Worm (Caenorhabditis elegans) whole organism, young adult: ENCODE data around the gene cyn-10.

Experiments
- B0035.1 ChIP-seq: sonication (generic microtip); optimal IDR thresholded peaks from 2 replicates; lab custom pipeline; 2016; ENCODE audit warnings: missing genetic modification characterization, mild to moderate bottlenecking, missing compliant biosample characterization, missing genotype, missing genetic modification reagents
- B0261.1 ChIP-seq: sonication (generic microtip); optimal IDR thresholded peaks from 2 replicates; lab custom pipeline; 2016; ENCODE audit warnings: mild to moderate bottlenecking, missing genetic modification characterization, moderate library complexity, missing compliant biosample characterization
- F23B12.7 ChIP-seq: sonication (generic microtip); optimal IDR thresholded peaks from 2 replicates; lab custom pipeline; 2017; ENCODE audit warnings: missing genetic modification characterization, mild to moderate bottlenecking, missing compliant biosample characterization, antibody characterized with exemption, moderate library complexity; ENCODE audit not compliant: insufficient read depth
- F37B4.10 ChIP-seq: fragments of 200-800 bp; sonication (Bioruptor generic); IDR thresholded peaks from 2 replicates; pipeline ENCODE4 v1.3.6; 2022; ENCODE audit warnings: missing genetic modification characterization, missing compliant biosample characterization
- F52B5.7 ChIP-seq: sonication (generic microtip); optimal IDR thresholded peaks from 2 replicates; lab custom pipeline; 2016; ENCODE audit warnings: mild to moderate bottlenecking, missing genetic modification characterization, missing compliant biosample characterization
- Y56A3A.18 ChIP-seq: fragments of 200-800 bp; sonication (Bioruptor generic); IDR thresholded peaks from 2 replicates; pipeline ENCODE4 v1.3.6; 2022; ENCODE audit warnings: missing genetic modification reagents, missing genetic modification characterization, missing compliant biosample characterization
- Y95B8A.8 ChIP-seq: fragments of 200-800 bp; sonication (Bioruptor generic); IDR thresholded peaks from 2 replicates; pipeline ENCODE4 v1.3.6; 2022; ENCODE audit warnings: missing genetic modification reagents, missing genetic modification characterization, missing compliant biosample characterization
- ZK185.1 ChIP-seq: sonication (generic microtip); optimal IDR thresholded peaks from 2 replicates; lab custom pipeline; 2016; ENCODE audit warnings: mild to moderate bottlenecking, missing genetic modification characterization, missing compliant biosample characterization; ENCODE audit not compliant: poor library complexity, severe bottlenecking
- akir-1 ChIP-seq: fragments of 200-800 bp; sonication (Bioruptor generic); optimal IDR thresholded peaks from 2 replicates; lab custom pipeline; 2018; ENCODE audit warnings: mild to moderate bottlenecking, missing genetic modification characterization, moderate library complexity, missing compliant biosample characterization
- atf-7 ChIP-seq: sonication (generic microtip); optimal IDR thresholded peaks from 2 replicates; lab custom pipeline; 2017; ENCODE audit warnings: mild to moderate bottlenecking, missing genetic modification characterization, missing compliant biosample characterization
- attf-5 ChIP-seq: fragments of 200-800 bp; sonication (Bioruptor generic); optimal IDR thresholded peaks from 2 replicates; lab custom pipeline; 2018; ENCODE audit warnings: mild to moderate bottlenecking, missing genetic modification characterization, missing compliant biosample characterization
- attf-6 ChIP-seq: fragments of 200-800 bp; sonication (Bioruptor generic); IDR thresholded peaks from 2 replicates; pipeline ENCODE4 v1.3.6; 2022; ENCODE audit warnings: missing genetic modification reagents, missing genetic modification characterization, missing compliant biosample characterization
- cebp-1 ChIP-seq, 2 experiments: fragments of 200-800 bp in 1 of 2; sonication (Bioruptor generic) in 1 of 2; sonication (generic microtip) in 1 of 2; IDR thresholded peaks in 1 of 2; optimal IDR thresholded peaks in 1 of 2; 2 replicates each; pipeline versions ENCODE4 v1.3.6 to Lab custom; 2017 to 2022; ENCODE audit warnings: missing compliant biosample characterization in 2 of 2, missing genetic modification characterization in 2 of 2, mild to moderate bottlenecking in 1 of 2, missing genetic modification reagents in 1 of 2, moderate library complexity in 1 of 2
- ceh-27 ChIP-seq: fragments of 200-800 bp; sonication (Bioruptor generic); optimal IDR thresholded peaks from 2 replicates; lab custom pipeline; 2018; ENCODE audit warnings: mild to moderate bottlenecking, missing genetic modification characterization, moderate library complexity, missing compliant biosample characterization
- dpff-1 ChIP-seq: sonication (generic microtip); optimal IDR thresholded peaks from 2 replicates; lab custom pipeline; 2017; ENCODE audit warnings: mild to moderate bottlenecking, missing genetic modification characterization, missing compliant biosample characterization
- hlh-26 ChIP-seq: fragments of 200-800 bp; sonication (Bioruptor generic); conservative IDR thresholded peaks from 2 replicates; pipeline ENCODE4 v1.3.6; 2022; ENCODE audit warnings: missing genetic modification reagents, missing genetic modification characterization, missing compliant biosample characterization
- hmg-1.2 ChIP-seq: fragments of 200-800 bp; sonication (Bioruptor generic); IDR thresholded peaks from 2 replicates; pipeline ENCODE4 v1.3.6; 2022; ENCODE audit warnings: missing genetic modification reagents, missing genetic modification characterization, missing compliant biosample characterization
- hrde-1 ChIP-seq: sonication (generic microtip); optimal IDR thresholded peaks from 2 replicates; lab custom pipeline; 2016; ENCODE audit warnings: missing genetic modification characterization, mild to moderate bottlenecking, missing compliant biosample characterization, moderate library complexity, missing genotype, missing genetic modification reagents, borderline replicate concordance
- lin-35 ChIP-seq, 3 experiments: fragments of 150-350 bp in 2 of 3; sonication (generic microtip) in 1 of 3; optimal IDR thresholded peaks; 2 replicates each; lab custom pipeline; 2014 to 2018; ENCODE audit warnings: missing biosample characterization in 3 of 3, missing genetic modification characterization in 3 of 3, missing genetic modification reagents in 3 of 3
- lir-1 ChIP-seq: fragments of 200-800 bp; sonication (Bioruptor generic); conservative IDR thresholded peaks from 2 replicates; pipeline ENCODE4 v1.3.6; 2022; ENCODE audit warnings: missing genetic modification reagents, missing genetic modification characterization, missing compliant biosample characterization
- madf-10 ChIP-seq: sonication (generic microtip); optimal IDR thresholded peaks from 2 replicates; lab custom pipeline; 2016; ENCODE audit warnings: mild to moderate bottlenecking, missing genetic modification characterization, missing compliant biosample characterization
- madf-3 ChIP-seq: fragments of 200-800 bp; sonication (Bioruptor generic); IDR thresholded peaks from 2 replicates; pipeline ENCODE4 v1.3.6; 2022; ENCODE audit warnings: missing genetic modification reagents, missing genetic modification characterization, missing compliant biosample characterization
- madf-8 ChIP-seq: fragments of 200-800 bp; sonication (Bioruptor generic); conservative IDR thresholded peaks from 2 replicates; pipeline ENCODE4 v1.3.6; 2022; ENCODE audit warnings: missing genetic modification reagents, missing genetic modification characterization, missing compliant biosample characterization
- nfya-1 ChIP-seq: sonication (generic microtip); optimal IDR thresholded peaks from 2 replicates; lab custom pipeline; 2017; ENCODE audit warnings: antibody characterized with exemption, missing compliant biosample characterization, missing genetic modification characterization, borderline replicate concordance; ENCODE audit not compliant: insufficient read depth
- nfyb-1 ChIP-seq: fragments of 200-800 bp; sonication (Bioruptor generic); IDR thresholded peaks from 2 replicates; pipeline ENCODE4 v1.3.6; 2022; ENCODE audit warnings: missing genetic modification reagents, missing genetic modification characterization, missing compliant biosample characterization
- nhr-80 ChIP-seq: sonication (generic microtip); optimal IDR thresholded peaks from 2 replicates; lab custom pipeline; 2016; ENCODE audit warnings: missing genetic modification characterization, missing compliant biosample characterization
- rec-8 ChIP-seq, 2 experiments: sonication (generic microtip); optimal IDR thresholded peaks; 2 replicates each; lab custom pipeline; 2016; ENCODE audit warnings: mild to moderate bottlenecking in 2 of 2, missing genetic modification characterization in 2 of 2, missing genetic modification reagents in 2 of 2, missing genotype in 2 of 2, missing biosample characterization in 1 of 2, missing compliant biosample characterization in 1 of 2, moderate library complexity in 1 of 2
- snpc-1.1 ChIP-seq: sonication (generic microtip); optimal IDR thresholded peaks from 2 replicates; lab custom pipeline; 2017; ENCODE audit warnings: missing genetic modification characterization, mild to moderate bottlenecking, missing compliant biosample characterization, antibody characterized with exemption, moderate library complexity, missing genotype, missing genetic modification reagents; ENCODE audit not compliant: insufficient read depth
- snpc-4 ChIP-seq, 5 experiments: fragments of 150-350 bp in 1 of 5; sonication (generic microtip) in 4 of 5; optimal IDR thresholded peaks; 2 replicates each; lab custom pipeline; 2014 to 2018; ENCODE audit warnings: missing genetic modification characterization in 5 of 5, missing biosample characterization in 3 of 5, antibody characterized with exemption in 2 of 5, mild to moderate bottlenecking in 2 of 5, missing compliant biosample characterization in 2 of 5, missing genotype in 2 of 5, moderate library complexity in 2 of 5, missing genetic modification reagents in 1 of 5
- sptf-2 ChIP-seq: fragments of 200-800 bp; sonication (Bioruptor generic); optimal IDR thresholded peaks from 2 replicates; lab custom pipeline; 2018; ENCODE audit warnings: mild to moderate bottlenecking, missing genetic modification characterization, missing compliant biosample characterization
- tlf-1 ChIP-seq: fragments of 200-800 bp; sonication (Bioruptor generic); optimal IDR thresholded peaks from 2 replicates; lab custom pipeline; 2018; ENCODE audit warnings: mild to moderate bottlenecking, missing genetic modification characterization, missing compliant biosample characterization
- unc-130 ChIP-seq: sonication (generic microtip); optimal IDR thresholded peaks from 2 replicates; lab custom pipeline; 2016; ENCODE audit warnings: missing genetic modification reagents, missing genetic modification characterization, missing compliant biosample characterization
- unc-62 ChIP-seq: fragments of 150-350 bp; optimal IDR thresholded peaks from 2 replicates; lab custom pipeline; 2014; ENCODE audit warnings: missing biosample characterization, missing genetic modification reagents, missing genetic modification characterization
- xnd-1 ChIP-seq: sonication (generic microtip); optimal IDR thresholded peaks from 2 replicates; lab custom pipeline; 2016; ENCODE audit warnings: missing genotype, missing genetic modification reagents, missing genetic modification characterization, missing compliant biosample characterization
- zim-3 ChIP-seq: sonication (generic microtip); optimal IDR thresholded peaks from 2 replicates; lab custom pipeline; 2017; ENCODE audit warnings: mild to moderate bottlenecking, missing genetic modification characterization, moderate library complexity, missing compliant biosample characterization
- ztf-28 ChIP-seq: fragments of 200-800 bp; sonication (Bioruptor generic); IDR thresholded peaks from 2 replicates; pipeline ENCODE4 v1.3.6; 2022; ENCODE audit warnings: missing genetic modification reagents, missing genetic modification characterization, missing compliant biosample characterization

Gene cyn-10

ce11 chrII:6932978-6933377 lies 19.8 kb upstream of the cyn-10 start:
- TF ChIP-seq nhr-80 (tag; lab: Kevin White, UChicago) (peak; percentile 11), hrde-1 (tag; lab: Kevin White, UChicago) (no peak), dpff-1 (tag; lab: Kevin White, UChicago) (no peak), sptf-2 (GFP tag; lab: Kevin White, UChicago) (no peak), rec-8 (tag; optimal IDR thresholded peaks at IDR 0.05; lab: Kevin White, UChicago) (no peak), nfya-1 (no peak), hlh-26 (no peak), xnd-1 (tag; lab: Kevin White, UChicago) (no peak)

ce11 chrII:6930072-6930471 lies 16.9 kb upstream of the cyn-10 start:
- no peak for TF ChIP-seq F52B5.7
- TF ChIP-seq cebp-1 (GFP tag; IDR thresholded peaks at IDR 0.05; lab: Robert Waterston, UW) = no peak
- TF ChIP-seq cebp-1 (tag; optimal IDR thresholded peaks at IDR 0.05; lab: Kevin White, UChicago) = peak; percentile 61
- TF ChIP-seq unc-130 = no peak
- peak; percentile 17; the same call in 1 of the 2 replicates for TF ChIP-seq hmg-1.2 (GFP tag; lab: Robert Waterston, UW)
- peak; percentile 10 for TF ChIP-seq nhr-80 (tag; lab: Kevin White, UChicago)

- TF ChIP-seq nfyb-1 (GFP tag; lab: Robert Waterston, UW) (peak; percentile 25; the same call in 1 of the 2 replicates), hmg-1.2 (GFP tag; lab: Robert Waterston, UW) (peak; percentile 62; the same call in 1 of the 2 replicates), madf-8 (GFP tag; lab: Robert Waterston, UW) (no peak), Y95B8A.8 (no peak), ceh-27 (GFP tag; lab: Kevin White, UChicago) (peak; percentile 17), snpc-1.1 (no peak), nhr-80 (tag; lab: Kevin White, UChicago) (peak; percentile 2), attf-5 (GFP tag; lab: Kevin White, UChicago) (peak; percentile 22), atf-7 (tag; lab: Kevin White, UChicago) (no peak), B0035.1 (no peak), cebp-1 (GFP tag; IDR thresholded peaks at IDR 0.05; lab: Robert Waterston, UW) (no peak), cebp-1 (tag; optimal IDR thresholded peaks at IDR 0.05; lab: Kevin White, UChicago) (peak; percentile 38), zim-3 (tag; lab: Kevin White, UChicago) (no peak), F23B12.7 (tag; lab: Kevin White, UChicago) (no peak), lin-35 (GFP tag; optimal IDR thresholded peaks at IDR 0.05; lab: Kevin White, UChicago) (peak in 1 of 3 experiments; percentile 44)
Measured at ce11 chrII:6928416-6928815, 15.3 kb upstream of the cyn-10 start, which contains the start of gene flcn-1. Gene flcn-1, plus strand, starts transcription at chrII:6928763.

- TF ChIP-seq nhr-80 (tag; lab: Kevin White, UChicago) (peak; percentile 43), madf-3 (GFP tag; lab: Robert Waterston, UW) (no peak)
Measured at ce11 chrII:6927603-6928002, 14.4 kb upstream of the cyn-10 start, which contains the start of gene F22D3.4. Gene F22D3.4, minus strand, starts transcription at chrII:6927603.

- TF ChIP-seq ztf-28 (no peak), atf-7 (tag; lab: Kevin White, UChicago) (peak; percentile 37), F37B4.10 (GFP tag; lab: Robert Waterston, UW) (0 out of 2 replicates have a peak, but pooled peaks have one; percentile 8)
Measured at ce11 chrII:6927034-6927433, 13.9 kb upstream of the cyn-10 start.

- TF ChIP-seq tlf-1 (GFP tag; lab: Kevin White, UChicago) (no peak), madf-10 (peak; percentile 63), ZK185.1 (tag; lab: Kevin White, UChicago) (peak; percentile 8), B0261.1 (tag; lab: Kevin White, UChicago) (no peak), atf-7 (tag; lab: Kevin White, UChicago) (peak; percentile 47), unc-62 (GFP tag; lab: Kevin White, UChicago) (no peak), akir-1 (no peak), lir-1 (GFP tag; lab: Robert Waterston, UW) (0 out of 2 replicates have a peak, but pooled peaks have one; percentile 40), snpc-4 (GFP tag; optimal IDR thresholded peaks at IDR 0.05; lab: Kevin White, UChicago) (no peak), snpc-4 (tag; optimal IDR thresholded peaks at IDR 0.05; lab: Kevin White, UChicago) (peak in 3 of 4 experiments; percentile 11 to 54 (median 23)), attf-6 (GFP tag; lab: Robert Waterston, UW) (no peak), zim-3 (tag; lab: Kevin White, UChicago) (no peak), Y56A3A.18 (GFP tag; lab: Robert Waterston, UW) (no peak)
Measured at ce11 chrII:6926488-6926887, 13.3 kb upstream of the cyn-10 start.
